Fruit fly (Drosophila melanogaster): Measurements from ENCODE around the gene Mi-2.

Mi-2 gene

dm6 chr3L:19896280-19896891 is 13.6 kb downstream of the Mi-2 start (continued):
- TF ChIP-seq org-1 (GFP tag; optimal IDR thresholded peaks at IDR 0.05), result no peak
- TF ChIP-seq CG18764 (GFP tag; optimal IDR thresholded peaks at IDR 0.05), result no peak
- TF ChIP-seq Mes4 (GFP tag; optimal IDR thresholded peaks at IDR 0.05), result no peak
- no peak for TF ChIP-seq Nf-YC (tag; optimal IDR thresholded peaks at IDR 0.05)
- no peak for TF ChIP-seq fd3F (GFP tag; optimal IDR thresholded peaks at IDR 0.05)
- no peak for TF ChIP-seq Ssrp (tag; optimal IDR thresholded peaks at IDR 0.05)

- TF ChIP-seq CG5953 (GFP tag; IDR thresholded peaks at IDR 0.05) (no peak), ttk (GFP tag; IDR thresholded peaks at IDR 0.05) (no peak), luna (GFP tag; optimal IDR thresholded peaks at IDR 0.05) (no peak), CG17802 (tag; optimal IDR thresholded peaks at IDR 0.05) (no peak), Mad (GFP tag; optimal IDR thresholded peaks at IDR 0.05) (no peak), Hmx (GFP tag; optimal IDR thresholded peaks at IDR 0.05) (no peak), NC2α (GFP tag; optimal IDR thresholded peaks at IDR 0.05) (no peak), ham (GFP tag; IDR thresholded peaks at IDR 0.05) (no peak), CrebB (tag; optimal IDR thresholded peaks at IDR 0.05) (no peak), Bgb (GFP tag; IDR thresholded peaks at IDR 0.05; ENCODE audit: partially characterized antibody) (peak; percentile 33; the same call in 1 of the 2 replicates), abd-A (tag; optimal IDR thresholded peaks at IDR 0.05) (no peak), CG3407 (GFP tag; optimal IDR thresholded peaks at IDR 0.05) (no peak), fd64A (GFP tag; optimal IDR thresholded peaks at IDR 0.05) (no peak), CG8924 (tag; optimal IDR thresholded peaks at IDR 0.05) (peak; percentile 47), Dad (GFP tag; optimal IDR thresholded peaks at IDR 0.05) (no peak), Atf6 (GFP tag; IDR thresholded peaks at IDR 0.05) (no peak), bbx (GFP tag; IDR thresholded peaks at IDR 0.05; ENCODE audit: partially characterized antibody) (no peak), CG2116 (GFP tag; optimal IDR thresholded peaks at IDR 0.05) (peak; percentile 11), CG32767 (GFP tag; IDR thresholded peaks at IDR 0.05) (peak; percentile 60; the same call in 1 of the 2 replicates), Nf-YA (GFP tag; IDR thresholded peaks at IDR 0.05) (peak; percentile 55; the same call in 1 of the 2 replicates), nom (GFP tag; optimal IDR thresholded peaks at IDR 0.05) (peak; percentile 47), Max (GFP tag; optimal IDR thresholded peaks at IDR 0.05) (peak; percentile 7), dimm (GFP tag; IDR thresholded peaks at IDR 0.05) (no peak), row (GFP tag; IDR thresholded peaks at IDR 0.05) (no peak; the same call in 2 of the 3 replicates), CG6254 (GFP tag; optimal IDR thresholded peaks at IDR 0.05) (no peak), zen2 (GFP tag; IDR thresholded peaks at IDR 0.05; ENCODE audit: partially characterized antibody) (no peak), CG12299 (tag; optimal IDR thresholded peaks at IDR 0.05) (no peak), sens (GFP tag) (peak; percentile 86), CG31365 (tag; optimal IDR thresholded peaks at IDR 0.05) (peak; percentile 3), ab (GFP tag; optimal IDR thresholded peaks at IDR 0.05) (no peak), Xbp1 (GFP tag; optimal IDR thresholded peaks at IDR 0.05) (no peak), vvl (GFP tag; IDR thresholded peaks at IDR 0.05) (peak; percentile 27; the same call in 1 of the 2 replicates), usp (GFP tag; optimal IDR thresholded peaks at IDR 0.05) (no peak), YL-1 (GFP tag; optimal IDR thresholded peaks at IDR 0.05) (peak; percentile 20), CG10431 (GFP tag; optimal IDR thresholded peaks at IDR 0.05) (no peak), ac (GFP tag; optimal IDR thresholded peaks at IDR 0.05) (peak; percentile 34), CG6272 (GFP tag; IDR thresholded peaks at IDR 0.05) (no peak), CG12659 (GFP tag; optimal IDR thresholded peaks at IDR 0.05) (no peak), CG6854 (GFP tag; optimal IDR thresholded peaks at IDR 0.05) (peak; percentile 18), CG9797 (GFP tag; optimal IDR thresholded peaks at IDR 0.05) (no peak), CTCF (GFP tag; optimal IDR thresholded peaks at IDR 0.05) (no peak), Fer3 (tag; optimal IDR thresholded peaks at IDR 0.05) (no peak), CG1529 (GFP tag; optimal IDR thresholded peaks at IDR 0.05) (no peak), CG12219 (GFP tag; optimal IDR thresholded peaks at IDR 0.05) (no peak)
These were observed 14.4 kb downstream of the Mi-2 start for dm6 chr3L:19895556-19895995.

Data from whole organism, embryonic.